Fruit fly (Drosophila melanogaster) whole organism, embryonic: ENCODE results near the gene Mtl.

Experiments used
- ATbp ChIP-seq: fragments of 200-800 bp; sonication (Bioruptor generic); optimal IDR thresholded peaks from 2 replicates; lab custom pipeline; 2017; ENCODE audit warnings: missing biosample characterization, mild to moderate bottlenecking, missing genetic modification characterization, missing genetic modification reagents
- BEAF-32 ChIP-seq: fragments of 200-800 bp; sonication (Bioruptor generic); optimal IDR thresholded peaks from 3 replicates; lab custom pipeline; 2017; ENCODE audit warnings: missing biosample characterization, missing genetic modification characterization, mild to moderate bottlenecking, moderate library complexity, missing genetic modification reagents
- CG11695 ChIP-seq: fragments of 200-800 bp; sonication (Bioruptor generic); IDR thresholded peaks from 3 replicates; pipeline ENCODE4 v1.3.6; 2022; ENCODE audit warnings: missing biosample characterization, missing genetic modification characterization
- CG12659 ChIP-seq: fragments of 200-800 bp; sonication (Bioruptor generic); optimal IDR thresholded peaks from 3 replicates; lab custom pipeline; 2017; ENCODE audit warnings: mild to moderate bottlenecking, missing biosample characterization, missing genetic modification reagents, missing genetic modification characterization
- CG13624 ChIP-seq: fragments of 200-800 bp; sonication (Bioruptor generic); optimal IDR thresholded peaks from 2 replicates; lab custom pipeline; 2016; ENCODE audit warnings: missing biosample characterization, missing genetic modification characterization
- CG14441 ChIP-seq: fragments of 200-800 bp; sonication (Bioruptor generic); IDR thresholded peaks from 2 replicates; pipeline ENCODE4 v1.3.6; 2022; ENCODE audit warnings: missing biosample characterization, missing genetic modification characterization
- CG14710 ChIP-seq: fragments of 200-800 bp; sonication (Bioruptor generic); optimal IDR thresholded peaks from 3 replicates; lab custom pipeline; 2019; ENCODE audit warnings: missing biosample characterization, mild to moderate bottlenecking, missing genetic modification characterization, moderate library complexity
- CG18262 ChIP-seq: fragments of 200-800 bp; optimal IDR thresholded peaks from 3 replicates; lab custom pipeline; 2019; ENCODE audit warnings: missing biosample characterization, mild to moderate bottlenecking, missing genetic modification characterization, moderate library complexity
- CG18599 ChIP-seq: fragments of 200-800 bp; sonication (Bioruptor generic); optimal IDR thresholded peaks from 3 replicates; lab custom pipeline; 2017; ENCODE audit warnings: missing biosample characterization, missing genetic modification characterization, mild to moderate bottlenecking, moderate library complexity, missing genetic modification reagents
- CG2120 ChIP-seq: fragments of 200-800 bp; sonication (Bioruptor generic); optimal IDR thresholded peaks from 3 replicates; lab custom pipeline; 2016; ENCODE audit warnings: missing biosample characterization, missing genetic modification characterization
- CG2199 ChIP-seq: fragments of 200-800 bp; sonication (Bioruptor generic); IDR thresholded peaks from 3 replicates; pipeline ENCODE4 v1.3.6; 2022; ENCODE audit warnings: missing biosample characterization, missing genetic modification characterization
- CG3838 ChIP-seq: fragments of 200-800 bp; sonication (Bioruptor generic); optimal IDR thresholded peaks from 3 replicates; lab custom pipeline; 2016; ENCODE audit warnings: missing biosample characterization, missing genetic modification characterization
- CG6254 ChIP-seq: fragments of 200-800 bp; sonication (Bioruptor generic); optimal IDR thresholded peaks from 3 replicates; lab custom pipeline; 2017; ENCODE audit warnings: mild to moderate bottlenecking, missing biosample characterization, missing genetic modification reagents, missing genetic modification characterization
- CG6854 ChIP-seq: fragments of 200-800 bp; sonication (Bioruptor generic); optimal IDR thresholded peaks from 3 replicates; lab custom pipeline; 2017; ENCODE audit warnings: missing biosample characterization, mild to moderate bottlenecking, missing genetic modification characterization
- CG7556 ChIP-seq: fragments of 200-800 bp; sonication (Bioruptor generic); optimal IDR thresholded peaks from 2 replicates; lab custom pipeline; 2017; ENCODE audit warnings: missing biosample characterization, mild to moderate bottlenecking, missing genetic modification characterization
- Dad ChIP-seq: fragments of 200-800 bp; sonication (Bioruptor generic); optimal IDR thresholded peaks from 3 replicates; lab custom pipeline; 2016; ENCODE audit warnings: missing biosample characterization, missing genetic modification characterization
- Dbx ChIP-seq: fragments of 200-800 bp; sonication (Bioruptor generic); IDR thresholded peaks from 3 replicates; pipeline ENCODE4 v1.3.6; 2022; ENCODE audit warnings: missing biosample characterization, missing genetic modification characterization
- Eip74EF ChIP-seq, 2 experiments: fragments of 200-800 bp in 1 of 2; fragments of >200 bp in 1 of 2; sonication (Bioruptor generic) in 1 of 2; optimal IDR thresholded peaks; 2 replicates each; lab custom pipeline; 2017 to 2019; ENCODE audit warnings: missing biosample characterization in 2 of 2, missing genetic modification characterization in 2 of 2, mild to moderate bottlenecking in 1 of 2, moderate library complexity in 1 of 2
- Hr51 ChIP-seq, 2 experiments: fragments of 200-800 bp; sonication (Bioruptor generic); optimal IDR thresholded peaks; 2 replicates in 1 of 2; 3 replicates in 1 of 2; lab custom pipeline; 2016 to 2018; ENCODE audit warnings: missing biosample characterization in 2 of 2, missing genetic modification characterization in 2 of 2, mild to moderate bottlenecking in 1 of 2, moderate library complexity in 1 of 2
- Med ChIP-seq: fragments of 200-800 bp; sonication (Bioruptor generic); peaks from one replicate; lab custom pipeline; 2016; ENCODE audit warnings: missing biosample characterization, missing genetic modification characterization, mild to moderate bottlenecking, inconsistent platforms, moderate library complexity
- Nf-YC ChIP-seq: fragments of 200-800 bp; optimal IDR thresholded peaks from 3 replicates; lab custom pipeline; 2019; ENCODE audit warnings: missing biosample characterization, mild to moderate bottlenecking, missing genetic modification characterization, moderate library complexity
- PHDP ChIP-seq: fragments of 200-800 bp; sonication (Bioruptor generic); optimal IDR thresholded peaks from 3 replicates; lab custom pipeline; 2018; ENCODE audit warnings: missing biosample characterization, mild to moderate bottlenecking, missing genetic modification characterization, moderate library complexity
- Pdp1 ChIP-seq, 2 experiments: fragments of 200-800 bp; sonication (Bioruptor generic); optimal IDR thresholded peaks; 3 replicates each; lab custom pipeline; 2016; ENCODE audit warnings: missing biosample characterization in 2 of 2, missing genetic modification characterization in 2 of 2, mild to moderate bottlenecking in 1 of 2, moderate library complexity in 1 of 2
- Ssrp ChIP-seq: fragments of 200-800 bp; sonication (Bioruptor generic); optimal IDR thresholded peaks from 2 replicates; lab custom pipeline; 2018; ENCODE audit warnings: missing biosample characterization, mild to moderate bottlenecking, missing genetic modification characterization, moderate library complexity
- aop ChIP-seq: fragments of 200-800 bp; sonication (Bioruptor generic); IDR thresholded peaks from 2 replicates; pipeline ENCODE4 v1.3.6; 2022; ENCODE audit warnings: missing biosample characterization, missing genetic modification characterization
- chn ChIP-seq: fragments of 200-800 bp; sonication (Bioruptor generic); optimal IDR thresholded peaks from 2 replicates; lab custom pipeline; 2016; ENCODE audit warnings: missing biosample characterization, missing genetic modification characterization
- dmrt99B ChIP-seq: fragments of 200-800 bp; sonication (Bioruptor generic); optimal IDR thresholded peaks from 2 replicates; lab custom pipeline; 2018; ENCODE audit warnings: missing biosample characterization, mild to moderate bottlenecking, missing genetic modification characterization, moderate library complexity
- dpn ChIP-seq, 2 experiments: fragments of 200-800 bp; sonication (Bioruptor generic); optimal IDR thresholded peaks; 3 replicates each; lab custom pipeline; 2016; ENCODE audit warnings: missing biosample characterization in 2 of 2, missing genetic modification characterization in 2 of 2
- dysf ChIP-seq: fragments of 200-800 bp; sonication (Bioruptor generic); IDR thresholded peaks from 3 replicates; pipeline ENCODE4 v1.3.6; 2022; ENCODE audit warnings: missing biosample characterization, missing genetic modification characterization
- fd96Cb ChIP-seq: fragments of 200-800 bp; sonication (Bioruptor generic); optimal IDR thresholded peaks from 2 replicates; lab custom pipeline; 2018; ENCODE audit warnings: missing biosample characterization, mild to moderate bottlenecking, missing genetic modification characterization, moderate library complexity
- grau ChIP-seq: fragments of 200-800 bp; optimal IDR thresholded peaks from 3 replicates; lab custom pipeline; 2019; ENCODE audit warnings: missing biosample characterization, mild to moderate bottlenecking, missing genetic modification characterization, moderate library complexity
- gsb-n ChIP-seq: fragments of 200-800 bp; sonication (Bioruptor generic); optimal IDR thresholded peaks from 3 replicates; lab custom pipeline; 2018; ENCODE audit warnings: missing biosample characterization, mild to moderate bottlenecking, missing genetic modification characterization
- hkb ChIP-seq, 2 experiments: fragments of 200-800 bp in 1 of 2; fragments of >200 bp in 1 of 2; sonication (Bioruptor generic) in 1 of 2; IDR thresholded peaks in 1 of 2; optimal IDR thresholded peaks in 1 of 2; 2 replicates each; pipeline versions ENCODE4 v1.3.6 to Lab custom; 2017 to 2022; ENCODE audit warnings: missing biosample characterization in 1 of 2, missing genetic modification characterization in 1 of 2
- luna ChIP-seq: fragments of 200-800 bp; sonication (Bioruptor generic); optimal IDR thresholded peaks from 2 replicates; lab custom pipeline; 2016; ENCODE audit warnings: missing biosample characterization, missing genetic modification characterization
- pho ChIP-seq: fragments of 200-800 bp; sonication (Bioruptor generic); optimal IDR thresholded peaks from 2 replicates; lab custom pipeline; 2016; ENCODE audit warnings: missing biosample characterization, missing genetic modification characterization
- pnt ChIP-seq: fragments of 200-800 bp; sonication (Bioruptor generic); optimal IDR thresholded peaks from 3 replicates; lab custom pipeline; 2016; ENCODE audit warnings: missing biosample characterization, missing genetic modification characterization
- slou ChIP-seq: fragments of 200-800 bp; sonication (Bioruptor generic); optimal IDR thresholded peaks from 3 replicates; lab custom pipeline; 2016; ENCODE audit warnings: missing biosample characterization, missing genetic modification characterization
- slp2 ChIP-seq: fragments of 200-800 bp; sonication (Bioruptor generic); optimal IDR thresholded peaks from 2 replicates; lab custom pipeline; 2016; ENCODE audit warnings: missing biosample characterization, missing genetic modification characterization
- ssp ChIP-seq: fragments of 200-800 bp; sonication (Bioruptor generic); IDR thresholded peaks from 2 replicates; pipeline ENCODE4 v1.3.6; 2022; ENCODE audit warnings: missing biosample characterization, missing genetic modification characterization

Mtl gene

DNA sequence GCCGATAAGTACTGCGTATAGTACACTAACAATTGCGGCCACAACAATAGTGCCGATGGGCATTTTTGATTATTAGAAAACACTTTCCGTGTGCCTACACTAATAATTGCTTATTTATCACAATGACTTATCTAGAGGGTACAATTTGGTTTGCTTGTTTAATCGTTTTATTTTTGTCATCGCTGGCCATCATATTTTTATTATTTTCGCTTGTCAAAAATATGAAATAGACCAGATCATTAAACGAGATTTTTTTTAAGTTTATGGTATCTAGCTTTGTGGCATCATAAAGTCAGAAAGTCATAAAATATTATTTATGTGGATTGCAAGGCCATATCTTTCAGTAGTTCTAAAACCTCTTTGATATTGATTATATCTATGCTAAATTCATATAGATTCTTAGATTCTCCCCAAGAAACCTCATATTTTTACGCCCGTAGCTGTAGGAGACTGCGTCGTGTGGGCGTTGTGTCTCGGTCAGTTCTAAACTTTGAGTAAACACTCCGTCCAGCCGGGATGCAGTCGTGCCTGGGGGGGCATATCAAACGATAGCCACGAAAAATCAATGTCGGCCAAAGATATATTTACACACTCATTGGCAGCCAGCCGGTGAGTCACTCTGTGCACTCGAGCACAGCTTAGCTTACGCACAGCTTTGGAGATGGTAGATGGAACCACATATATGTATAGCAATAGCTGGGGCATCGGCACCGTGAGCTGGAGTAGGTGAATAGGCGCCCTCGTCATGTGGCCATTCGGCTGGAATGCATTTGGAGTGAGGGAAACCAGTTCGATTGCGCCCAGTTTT, 31.4 kb upstream of the Mtl start (continued):
- TF ChIP-seq CG3838 (GFP tag; lab: Kevin White, UChicago): no peak
- peak; percentile 38 for TF ChIP-seq PHDP
- peak; percentile 38 for TF ChIP-seq ATbp
- no peak for TF ChIP-seq Pdp1 (GFP tag; optimal IDR thresholded peaks at IDR 0.05; lab: Kevin White, UChicago)
- TF ChIP-seq dysf (GFP tag; lab: Robert Waterston, UW): peak; percentile 49; the same call in 1 of the 3 replicates
- TF ChIP-seq dpn (GFP tag; optimal IDR thresholded peaks at IDR 0.05; lab: Kevin White, UChicago): peak in 1 of 2 experiments; percentile 25
- TF ChIP-seq chn: no peak
- TF ChIP-seq CG2199 (GFP tag; lab: Robert Waterston, UW): peak; percentile 91; the same call in 2 of the 3 replicates
- TF ChIP-seq aop (GFP tag; lab: Robert Waterston, UW): no peak
- TF ChIP-seq CG7556 (GFP tag; lab: Kevin White, UChicago): peak; percentile 53
- TF ChIP-seq CG18599 (GFP tag; lab: Kevin White, UChicago): peak; percentile 14
- peak; percentile 11 for TF ChIP-seq pnt (GFP tag; lab: Kevin White, UChicago)
- TF ChIP-seq dmrt99B (tag; lab: Kevin White, UChicago): peak; percentile 49
- TF ChIP-seq CG11695: 0 out of 3 replicates have a peak, but pooled peaks have one; percentile 17
- TF ChIP-seq CG12659 (GFP tag; lab: Kevin White, UChicago): peak; percentile 11
- TF ChIP-seq ssp (GFP tag; lab: Robert Waterston, UW): no peak
- TF ChIP-seq luna (GFP tag; lab: Kevin White, UChicago): no peak
- TF ChIP-seq Eip74EF (GFP tag; optimal IDR thresholded peaks at IDR 0.05; lab: Kevin White, UChicago): peak in 1 of 2 experiments; percentile 43
- no peak for TF ChIP-seq CG13624 (GFP tag; lab: Kevin White, UChicago)
- peak; percentile 57 for TF ChIP-seq CG2120
- peak; percentile 41 for TF ChIP-seq grau (tag; lab: Kevin White, UChicago)
- no peak for TF ChIP-seq Ssrp (tag; lab: Kevin White, UChicago)
- TF ChIP-seq CG6854 (GFP tag; lab: Kevin White, UChicago): no peak
- TF ChIP-seq pho (GFP tag; lab: Kevin White, UChicago): peak; percentile 12
- TF ChIP-seq Med: peak; percentile 86
- TF ChIP-seq gsb-n (tag; lab: Kevin White, UChicago): no peak
- peak in 1 of 2 experiments; percentile 19 for TF ChIP-seq Hr51 (GFP tag; optimal IDR thresholded peaks at IDR 0.05; lab: Kevin White, UChicago)
- peak; percentile 42 for TF ChIP-seq fd96Cb
- no peak for TF ChIP-seq CG14441
- peak; percentile 5 for TF ChIP-seq slp2 (GFP tag; lab: Kevin White, UChicago)
- TF ChIP-seq CG14710 (tag; lab: Kevin White, UChicago): peak; percentile 8
- no peak for TF ChIP-seq Dbx (GFP tag; lab: Robert Waterston, UW)
- peak; percentile 2 for TF ChIP-seq Dad (GFP tag; lab: Kevin White, UChicago)
- peak; percentile 38 for TF ChIP-seq CG6254 (GFP tag; lab: Kevin White, UChicago)
- TF ChIP-seq BEAF-32 (GFP tag; lab: Kevin White, UChicago): no peak
- peak; percentile 60 for TF ChIP-seq CG18262 (tag; lab: Kevin White, UChicago)
- no peak for TF ChIP-seq Nf-YC (tag; lab: Kevin White, UChicago)
- peak; percentile 11 for TF ChIP-seq slou (GFP tag; lab: Kevin White, UChicago)
- no peak for TF ChIP-seq hkb (optimal IDR thresholded peaks at IDR 0.05; lab: Kevin White, UChicago)
- TF ChIP-seq hkb (GFP tag; IDR thresholded peaks at IDR 0.05; lab: Robert Waterston, UW): no peak
